Worm (Caenorhabditis elegans) whole organism, L3 larva: ENCODE measurements around the gene R13H9.6.

Experiments
- R02D3.7 ChIP-seq: fragments of 150-350 bp; optimal IDR thresholded peaks from 2 replicates; lab custom pipeline; 2014; ENCODE audit warnings: missing biosample characterization, missing genetic modification characterization
- ama-1 ChIP-seq: fragments of 150-350 bp; optimal IDR thresholded peaks from 2 replicates; lab custom pipeline; 2018
- ceh-82 ChIP-seq: fragments of 150-350 bp; optimal IDR thresholded peaks from 2 replicates; lab custom pipeline; 2014; ENCODE audit warnings: missing biosample characterization, missing genetic modification characterization
- nhr-23 ChIP-seq: fragments of 150-350 bp; optimal IDR thresholded peaks from 2 replicates; lab custom pipeline; 2014; ENCODE audit warnings: missing biosample characterization, missing genetic modification reagents, missing genetic modification characterization
- nhr-237 ChIP-seq: fragments of 150-350 bp; optimal IDR thresholded peaks from 2 replicates; lab custom pipeline; 2014; ENCODE audit warnings: missing biosample characterization, missing genetic modification characterization
- nhr-77 ChIP-seq: fragments of 150-350 bp; optimal IDR thresholded peaks from 2 replicates; lab custom pipeline; 2014; ENCODE audit warnings: missing biosample characterization, missing genetic modification characterization

- no peak for TF ChIP-seq ama-1 (lab: Kevin White, UChicago)
- TF ChIP-seq nhr-237 (tag; lab: Kevin White, UChicago): no peak
- TF ChIP-seq nhr-23 (tag; lab: Kevin White, UChicago): no peak
- TF ChIP-seq nhr-77 (tag; lab: Kevin White, UChicago): no peak
- no peak for TF ChIP-seq ceh-82 (tag; lab: Kevin White, UChicago)
- no peak for TF ChIP-seq R02D3.7 (tag; lab: Kevin White, UChicago)
Observed at ce11 chrIV:5086243-5086960, 18.0 kb upstream of the R13H9.6 start.
